Worm (Caenorhabditis elegans) whole organism, late embryonic: ENCODE data around the gene meg-4.
A peak's percentile ranks its signal among the peaks of the same experiment; 100 is the strongest.

ENCODE experiments used
- C08G9.2 ChIP-seq: sonication (generic microtip); optimal IDR thresholded peaks from 2 replicates; lab custom pipeline; 2016; ENCODE audit warnings: mild to moderate bottlenecking, missing genetic modification characterization, moderate library complexity, missing compliant biosample characterization
- C38D4.7 ChIP-seq: fragments of 200-800 bp; sonication (Bioruptor generic); optimal IDR thresholded peaks from 2 replicates; lab custom pipeline; 2018; ENCODE audit warnings: mild to moderate bottlenecking, missing genetic modification characterization, moderate library complexity, missing compliant biosample characterization
- K09A11.1 ChIP-seq: sonication (generic microtip); optimal IDR thresholded peaks from 2 replicates; lab custom pipeline; 2017; ENCODE audit warnings: antibody characterized with exemption, mild to moderate bottlenecking, missing genetic modification characterization, missing compliant biosample characterization; ENCODE audit not compliant: insufficient read depth
- ahr-1 ChIP-seq: sonication (generic microtip); optimal IDR thresholded peaks from 2 replicates; lab custom pipeline; 2016; ENCODE audit warnings: missing genetic modification characterization, missing compliant biosample characterization
- ceh-34 ChIP-seq: sonication (generic microtip); optimal IDR thresholded peaks from 2 replicates; lab custom pipeline; 2016; ENCODE audit warnings: mild to moderate bottlenecking, missing genetic modification characterization, missing compliant biosample characterization
- ceh-6 ChIP-seq: fragments of 200-800 bp; sonication (Bioruptor generic); optimal IDR thresholded peaks from 2 replicates; lab custom pipeline; 2018; ENCODE audit warnings: mild to moderate bottlenecking, missing genetic modification characterization, missing compliant biosample characterization
- elt-4 ChIP-seq: sonication (generic microtip); optimal IDR thresholded peaks from 2 replicates; lab custom pipeline; 2016; ENCODE audit warnings: missing genetic modification characterization, missing compliant biosample characterization
- fax-1 ChIP-seq: sonication (generic microtip); optimal IDR thresholded peaks from 2 replicates; lab custom pipeline; 2016; ENCODE audit warnings: missing genotype, missing genetic modification characterization, missing compliant biosample characterization
- fkh-6 ChIP-seq: sonication (generic microtip); optimal IDR thresholded peaks from 2 replicates; lab custom pipeline; 2016; ENCODE audit warnings: missing genetic modification characterization, missing compliant biosample characterization
- hlh-30 ChIP-seq: sonication (generic microtip); optimal IDR thresholded peaks from 2 replicates; lab custom pipeline; 2017; ENCODE audit warnings: antibody characterized with exemption, missing genetic modification characterization, missing compliant biosample characterization; ENCODE audit not compliant: insufficient read depth
- lin-11 ChIP-seq: fragments of 200-800 bp; sonication (Bioruptor generic); optimal IDR thresholded peaks from 2 replicates; lab custom pipeline; 2018; ENCODE audit warnings: mild to moderate bottlenecking, missing genetic modification characterization, missing compliant biosample characterization
- nfya-1 ChIP-seq: sonication (generic microtip); optimal IDR thresholded peaks from 2 replicates; lab custom pipeline; 2017; ENCODE audit warnings: missing genetic modification characterization, mild to moderate bottlenecking, missing compliant biosample characterization, antibody characterized with exemption, moderate library complexity
- nhr-232 ChIP-seq: sonication (generic microtip); optimal IDR thresholded peaks from 2 replicates; lab custom pipeline; 2016; ENCODE audit warnings: missing genetic modification characterization, missing compliant biosample characterization
- pax-1 ChIP-seq: fragments of 150-350 bp; optimal IDR thresholded peaks from 2 replicates; lab custom pipeline; 2014; ENCODE audit warnings: missing biosample characterization, missing genetic modification characterization
- pqm-1 ChIP-seq: sonication (generic microtip); optimal IDR thresholded peaks from 2 replicates; lab custom pipeline; 2016; ENCODE audit warnings: missing genetic modification characterization, missing compliant biosample characterization
- pros-1 ChIP-seq: fragments of 150-350 bp; optimal IDR thresholded peaks from 2 replicates; lab custom pipeline; 2014; ENCODE audit warnings: missing biosample characterization, missing genetic modification reagents, missing genetic modification characterization
- sox-2 ChIP-seq: fragments of 200-800 bp; sonication (Bioruptor generic); IDR thresholded peaks from 2 replicates; pipeline ENCODE4 v1.3.6; 2022; ENCODE audit warnings: missing genetic modification reagents, missing genetic modification characterization, missing compliant biosample characterization
- ttx-3 ChIP-seq: sonication (generic microtip); optimal IDR thresholded peaks from 2 replicates; lab custom pipeline; 2016; ENCODE audit warnings: missing genetic modification reagents, missing genetic modification characterization, missing compliant biosample characterization
- unc-3 ChIP-seq, 2 experiments: fragments of 200-800 bp in 1 of 2; sonication (Bioruptor generic) in 1 of 2; sonication (generic microtip) in 1 of 2; conservative IDR thresholded peaks in 1 of 2; optimal IDR thresholded peaks in 1 of 2; 2 replicates each; pipeline versions ENCODE4 v1.3.6 to Lab custom; 2016 to 2022; ENCODE audit warnings: missing compliant biosample characterization in 2 of 2, missing genetic modification characterization in 2 of 2, missing genetic modification reagents in 1 of 2
- unc-55 ChIP-seq: sonication (generic microtip); optimal IDR thresholded peaks from 2 replicates; lab custom pipeline; 2017; ENCODE audit warnings: missing biosample characterization, missing genetic modification reagents, missing genetic modification characterization

The meg-4 gene

ce11 chrX:1720359-1720758 lies 37.6 kb downstream of the meg-4 start, which contains the start of gene F07G6.8:
Gene F07G6.8, minus strand, starts transcription at chrX:1720459.
- no peak for TF ChIP-seq C38D4.7
- no peak for TF ChIP-seq unc-3 (GFP tag; conservative IDR thresholded peaks at IDR 0.05; lab: Robert Waterston, UW)
- TF ChIP-seq unc-3 (tag; optimal IDR thresholded peaks at IDR 0.05; lab: Kevin White, UChicago): no peak
- TF ChIP-seq pax-1 (tag; lab: Kevin White, UChicago): no peak
- no peak for TF ChIP-seq pqm-1 (tag; lab: Kevin White, UChicago)
- no peak for TF ChIP-seq elt-4 (tag; lab: Kevin White, UChicago)
- no peak for TF ChIP-seq ceh-34 (tag; lab: Kevin White, UChicago)
- TF ChIP-seq sox-2 (GFP tag; lab: Robert Waterston, UW): no peak
- TF ChIP-seq pros-1 (tag; lab: Kevin White, UChicago): no peak
- no peak for TF ChIP-seq nhr-232
- no peak for TF ChIP-seq unc-55
- no peak for TF ChIP-seq C08G9.2 (tag; lab: Kevin White, UChicago)
- no peak for TF ChIP-seq fax-1

DNA sequence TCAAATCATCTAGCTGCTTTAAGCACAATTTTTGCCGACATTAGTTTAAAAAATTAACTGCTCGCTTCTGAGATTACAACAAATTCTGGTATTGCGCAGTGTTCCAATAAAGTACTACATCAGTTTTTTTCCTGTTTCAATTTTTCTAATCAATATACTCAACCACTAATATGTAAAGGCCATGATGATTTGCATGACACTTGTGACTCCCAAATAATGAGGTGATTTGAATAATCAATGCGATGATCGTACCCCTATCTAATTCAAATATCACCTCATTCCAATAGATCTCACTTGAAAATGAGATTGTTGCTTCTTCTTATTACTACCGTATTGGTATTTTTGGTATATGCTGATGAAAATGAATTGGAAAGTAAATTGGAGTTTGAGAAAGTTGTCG lies 44.3 kb downstream of the meg-4 start, which contains the start of gene F07G6.2:
Gene F07G6.2, plus strand, starts transcription at position 301 of the 400 bp plus-strand sequence.
- TF ChIP-seq pros-1 (tag; lab: Kevin White, UChicago) (no peak), ceh-34 (tag; lab: Kevin White, UChicago) (no peak), nfya-1 (tag; lab: Kevin White, UChicago) (no peak)

ce11 chrX:1729558-1729957 lies 46.8 kb downstream of the meg-4 start, which contains the start of gene dgn-3:
Gene dgn-3, plus strand, starts transcription at chrX:1729858.
- TF ChIP-seq C08G9.2 (tag; lab: Kevin White, UChicago): no peak
- TF ChIP-seq ahr-1 (tag; lab: Kevin White, UChicago): no peak
- no peak for TF ChIP-seq ttx-3 (tag; lab: Kevin White, UChicago)
- no peak for TF ChIP-seq lin-11 (tag; lab: Kevin White, UChicago)
- no peak for TF ChIP-seq unc-3 (GFP tag; conservative IDR thresholded peaks at IDR 0.05; lab: Robert Waterston, UW)
- no peak for TF ChIP-seq unc-3 (tag; optimal IDR thresholded peaks at IDR 0.05; lab: Kevin White, UChicago)
- TF ChIP-seq fkh-6: no peak
- TF ChIP-seq ceh-6: no peak
- no peak for TF ChIP-seq nfya-1 (tag; lab: Kevin White, UChicago)
- no peak for TF ChIP-seq C38D4.7
- TF ChIP-seq K09A11.1 (tag; lab: Kevin White, UChicago): no peak
- no peak for TF ChIP-seq pqm-1 (tag; lab: Kevin White, UChicago)

ce11 chrX:1735941-1736340 lies 53.2 kb downstream of the meg-4 start, which contains the start of gene F07G6.12:
Gene F07G6.12, plus strand, starts transcription at chrX:1736241.
- peak; percentile 17 for TF ChIP-seq hlh-30
- TF ChIP-seq pqm-1 (tag; lab: Kevin White, UChicago): no peak
